Fruit fly (Drosophila melanogaster) S2 (cell line): ENCODE data around the gene Rh50.

Experiments used
- CG8478 ChIP-seq: fragments of >200 bp; optimal IDR thresholded peaks from 2 replicates; lab custom pipeline; 2018
- CTCF ChIP-seq, 2 experiments: fragments of >200 bp; optimal IDR thresholded peaks; 2 replicates each; lab custom pipeline; 2018

DNA sequence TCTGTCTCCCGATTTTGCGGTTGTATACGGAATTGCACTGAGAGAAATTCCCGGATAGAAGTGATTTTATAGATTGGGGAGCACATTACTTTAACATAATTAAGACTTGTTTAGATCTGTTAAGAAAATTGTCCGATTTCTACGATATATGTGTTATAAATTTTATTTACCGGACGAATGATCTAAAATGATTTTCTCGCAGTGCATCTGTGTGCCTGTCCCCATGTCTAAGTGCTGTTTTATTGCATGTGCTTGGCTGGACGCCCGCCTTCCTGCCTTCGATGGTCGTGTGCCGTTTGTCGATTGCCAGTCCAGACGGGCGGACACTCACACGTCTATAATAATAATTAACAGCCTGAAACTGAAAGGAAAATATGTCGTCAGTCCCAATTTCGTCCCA lies 10.8 kb downstream of the Rh50 start:
- TF ChIP-seq CG8478 (lab: Kevin White, UChicago) (no peak), CTCF (optimal IDR thresholded peaks at IDR 0.05; lab: Kevin White, UChicago) (no peak)
